Fruit fly (Drosophila melanogaster): ENCODE results near the gene CG31674.

CG31674 gene

dm6 chr2L:20801801-20802200 lies 29.3 kb upstream of the CG31674 start (continued):
- TF ChIP-seq Nf-YC (tag; optimal IDR thresholded peaks at IDR 0.05) (no peak), CG13894 (tag; optimal IDR thresholded peaks at IDR 0.05) (peak; percentile 7), CG33213 (GFP tag; optimal IDR thresholded peaks at IDR 0.05) (no peak), D19B (GFP tag; optimal IDR thresholded peaks at IDR 0.05) (no peak), H15 (GFP tag; IDR thresholded peaks at IDR 0.05) (no peak), exex (tag; optimal IDR thresholded peaks at IDR 0.05) (peak; percentile 51), CG15601 (tag; optimal IDR thresholded peaks at IDR 0.05) (no peak), CG31365 (tag; optimal IDR thresholded peaks at IDR 0.05) (no peak), Dll (GFP tag; IDR thresholded peaks at IDR 0.05; ENCODE audit: partially characterized antibody) (no peak), maf-S (GFP tag; optimal IDR thresholded peaks at IDR 0.05) (no peak), repo (GFP tag; optimal IDR thresholded peaks at IDR 0.05) (no peak), CG7839 (tag; optimal IDR thresholded peaks at IDR 0.05) (no peak), Dp (GFP tag; optimal IDR thresholded peaks at IDR 0.05) (no peak), Dref (GFP tag; IDR thresholded peaks at IDR 0.05) (no peak), CG10431 (GFP tag; optimal IDR thresholded peaks at IDR 0.05) (no peak), jing (GFP tag; optimal IDR thresholded peaks at IDR 0.05) (no peak), CG4282 (GFP tag; optimal IDR thresholded peaks at IDR 0.05) (no peak), CG9932 (GFP tag; IDR thresholded peaks at IDR 0.05) (no peak), Hmr (GFP tag; optimal IDR thresholded peaks at IDR 0.05) (peak; percentile 10), NC2α (GFP tag; optimal IDR thresholded peaks at IDR 0.05) (no peak), CG16863 (GFP tag; optimal IDR thresholded peaks at IDR 0.05) (no peak), ash1 (GFP tag; optimal IDR thresholded peaks at IDR 0.05) (no peak), row (GFP tag; IDR thresholded peaks at IDR 0.05) (peak; percentile 16; the same call in 1 of the 3 replicates), cad (GFP tag; optimal IDR thresholded peaks at IDR 0.05) (no peak), CG9437 (GFP tag; optimal IDR thresholded peaks at IDR 0.05) (no peak), MBD-R2 (GFP tag; IDR thresholded peaks at IDR 0.05) (0 out of 2 replicates have a peak, but pooled peaks have one; percentile 14), nerfin-1 (tag; optimal IDR thresholded peaks at IDR 0.05) (no peak), CG1529 (GFP tag; optimal IDR thresholded peaks at IDR 0.05) (no peak), zfh1 (GFP tag; IDR thresholded peaks at IDR 0.05) (no peak), odd (GFP tag; optimal IDR thresholded peaks at IDR 0.05) (no peak), mirr (GFP tag; optimal IDR thresholded peaks at IDR 0.05) (peak; percentile 13), slp2 (GFP tag; optimal IDR thresholded peaks at IDR 0.05) (no peak), Ptx1 (GFP tag; IDR thresholded peaks at IDR 0.05) (peak; percentile 7; the same call in 1 of the 2 replicates), CG18011 (GFP tag; optimal IDR thresholded peaks at IDR 0.05) (no peak), CG12942 (GFP tag; optimal IDR thresholded peaks at IDR 0.05) (no peak), HmgZ (tag; optimal IDR thresholded peaks at IDR 0.05) (peak; percentile 1), wdn (GFP tag; IDR thresholded peaks at IDR 0.05) (0 out of 2 replicates have a peak, but pooled peaks have one; percentile 26), twi (tag; optimal IDR thresholded peaks at IDR 0.05) (no peak), disco-r (GFP tag; optimal IDR thresholded peaks at IDR 0.05) (no peak), crol (GFP tag; IDR thresholded peaks at IDR 0.05) (peak; percentile 71), CG6689 (GFP tag; IDR thresholded peaks at IDR 0.05) (peak; percentile 65), so (GFP tag; IDR thresholded peaks at IDR 0.05) (0 out of 3 replicates have a peak, but pooled peaks have one; percentile 22), CG6654 (GFP tag; optimal IDR thresholded peaks at IDR 0.05) (no peak), shn (GFP tag; optimal IDR thresholded peaks at IDR 0.05) (no peak), CG10462 (GFP tag; optimal IDR thresholded peaks at IDR 0.05) (no peak), CG7963 (GFP tag; IDR thresholded peaks at IDR 0.05; ENCODE audit: partially characterized antibody) (no peak), cg (GFP tag; optimal IDR thresholded peaks at IDR 0.05) (no peak), slou (GFP tag; optimal IDR thresholded peaks at IDR 0.05) (no peak), abd-A (tag; optimal IDR thresholded peaks at IDR 0.05) (no peak), mam (GFP tag; optimal IDR thresholded peaks at IDR 0.05) (no peak), ato (GFP tag; IDR thresholded peaks at IDR 0.05; ENCODE audit: partially characterized antibody) (no peak), CG34376 (GFP tag; optimal IDR thresholded peaks at IDR 0.05) (peak; percentile 5)

Measured in whole organism, embryonic.